Fruit fly (Drosophila melanogaster) Kc167 (cell line): ENCODE measurements around the gene AP-1mu.

Experiments
- Myc ChIP-seq: fragments of >200 bp; optimal IDR thresholded peaks from 2 replicates; lab custom pipeline; 2017; ENCODE audit warnings: missing external identifiers
- Sin3A ChIP-seq: fragments of >200 bp; optimal IDR thresholded peaks from 2 replicates; lab custom pipeline; 2018; ENCODE audit warnings: missing external identifiers
- h ChIP-seq: fragments of >200 bp; optimal IDR thresholded peaks from 3 replicates; lab custom pipeline; 2018; ENCODE audit warnings: missing external identifiers
- insv ChIP-seq: fragments of >200 bp; optimal IDR thresholded peaks from 3 replicates; lab custom pipeline; 2018; ENCODE audit warnings: missing external identifiers
- psq ChIP-seq: fragments of >200 bp; optimal IDR thresholded peaks from 2 replicates; lab custom pipeline; 2017; ENCODE audit warnings: missing external identifiers
- ttk ChIP-seq: sonication (Bioruptor generic); optimal IDR thresholded peaks from 2 replicates; lab custom pipeline; 2017; ENCODE audit warnings: missing external identifiers

The AP-1mu gene

dm6 chr3R:9559413-9560014, at the start of gene AP-1mu, which contains the start of gene MBD-like:
Gene AP-1mu (minus strand): TSS chr3R:9559525.
Gene MBD-like (plus strand): TSS chr3R:9559760.
- TF ChIP-seq Myc (lab: Kevin White, UChicago) (no peak), insv (no peak), h (lab: Kevin White, UChicago) (no peak), ttk (no peak), Sin3A (no peak), psq (lab: Kevin White, UChicago) (no peak)

- TF ChIP-seq h (lab: Kevin White, UChicago) (no peak), Sin3A (no peak), psq (lab: Kevin White, UChicago) (no peak), insv (no peak), Myc (lab: Kevin White, UChicago) (no peak), ttk (no peak)
Measured at dm6 chr3R:9608206-9608605, 48.9 kb upstream of the AP-1mu start.

- TF ChIP-seq Sin3A: no peak
- TF ChIP-seq psq (lab: Kevin White, UChicago): no peak
- TF ChIP-seq Myc (lab: Kevin White, UChicago): no peak
- no peak for TF ChIP-seq insv
- no peak for TF ChIP-seq ttk
- TF ChIP-seq h (lab: Kevin White, UChicago): no peak
Measured at dm6 chr3R:9606913-9607804, 47.8 kb upstream of the AP-1mu start.

dm6 chr3R:9605084-9605483, 45.8 kb upstream of the AP-1mu start:
- TF ChIP-seq Myc (lab: Kevin White, UChicago) (no peak), Sin3A (no peak), ttk (no peak), h (lab: Kevin White, UChicago) (no peak), insv (no peak), psq (lab: Kevin White, UChicago) (no peak)

- TF ChIP-seq psq (lab: Kevin White, UChicago): no peak
- TF ChIP-seq Myc (lab: Kevin White, UChicago): no peak
- no peak for TF ChIP-seq insv
- TF ChIP-seq h (lab: Kevin White, UChicago): no peak
- no peak for TF ChIP-seq Sin3A
- TF ChIP-seq ttk: no peak
Measured at dm6 chr3R:9604445-9605020, 45.2 kb upstream of the AP-1mu start.

- TF ChIP-seq insv (no peak), psq (lab: Kevin White, UChicago) (no peak), ttk (no peak), Myc (lab: Kevin White, UChicago) (no peak), Sin3A (no peak), h (lab: Kevin White, UChicago) (no peak)
Measured at dm6 chr3R:9603022-9603942, 44.0 kb upstream of the AP-1mu start.

- TF ChIP-seq Sin3A (no peak), psq (lab: Kevin White, UChicago) (no peak), Myc (lab: Kevin White, UChicago) (no peak), ttk (no peak), h (lab: Kevin White, UChicago) (no peak), insv (no peak)
Measured at dm6 chr3R:9601949-9602348, 42.6 kb upstream of the AP-1mu start.

- no peak for TF ChIP-seq psq (lab: Kevin White, UChicago)
Measured at dm6 chr3R:9600558-9600959, 41.2 kb upstream of the AP-1mu start.

- no peak for TF ChIP-seq psq (lab: Kevin White, UChicago)
- TF ChIP-seq insv: no peak
- no peak for TF ChIP-seq Sin3A
- TF ChIP-seq ttk: no peak
- TF ChIP-seq h (lab: Kevin White, UChicago): no peak
- no peak for TF ChIP-seq Myc (lab: Kevin White, UChicago)
Measured at dm6 chr3R:9598099-9598498, 38.8 kb upstream of the AP-1mu start.

- TF ChIP-seq insv: no peak
- TF ChIP-seq h (lab: Kevin White, UChicago): no peak
- no peak for TF ChIP-seq Sin3A
- no peak for TF ChIP-seq psq (lab: Kevin White, UChicago)
Measured at dm6 chr3R:9596615-9597014, 37.3 kb upstream of the AP-1mu start.

- TF ChIP-seq h (lab: Kevin White, UChicago) (no peak), psq (lab: Kevin White, UChicago) (no peak), ttk (no peak), insv (no peak), Myc (lab: Kevin White, UChicago) (no peak), Sin3A (no peak)
Measured at dm6 chr3R:9595681-9596357, 36.5 kb upstream of the AP-1mu start.
